Worm (Caenorhabditis elegans) whole organism, late embryonic: ENCODE results near the gene B0334.13.

ENCODE experiments used
- C08G9.2 ChIP-seq: sonication (generic microtip); optimal IDR thresholded peaks from 2 replicates; lab custom pipeline; 2016; ENCODE audit warnings: mild to moderate bottlenecking, missing genetic modification characterization, moderate library complexity, missing compliant biosample characterization
- C38D4.7 ChIP-seq: fragments of 200-800 bp; sonication (Bioruptor generic); optimal IDR thresholded peaks from 2 replicates; lab custom pipeline; 2018; ENCODE audit warnings: mild to moderate bottlenecking, missing genetic modification characterization, moderate library complexity, missing compliant biosample characterization
- F13H6.1 ChIP-seq: sonication (generic microtip); optimal IDR thresholded peaks from 2 replicates; lab custom pipeline; 2016; ENCODE audit warnings: missing genetic modification characterization, missing compliant biosample characterization
- K02D7.2 ChIP-seq: sonication (generic microtip); optimal IDR thresholded peaks from 2 replicates; lab custom pipeline; 2017; ENCODE audit warnings: mild to moderate bottlenecking, missing genetic modification characterization, missing compliant biosample characterization
- T23F11.4 ChIP-seq: fragments of 200-800 bp; sonication (Bioruptor generic); optimal IDR thresholded peaks from 2 replicates; lab custom pipeline; 2018; ENCODE audit warnings: mild to moderate bottlenecking, missing genetic modification characterization, missing compliant biosample characterization
- ahr-1 ChIP-seq: sonication (generic microtip); optimal IDR thresholded peaks from 2 replicates; lab custom pipeline; 2016; ENCODE audit warnings: missing genetic modification characterization, missing compliant biosample characterization
- ceh-18 ChIP-seq: sonication (generic microtip); optimal IDR thresholded peaks from 2 replicates; lab custom pipeline; 2016; ENCODE audit warnings: missing genetic modification characterization, missing compliant biosample characterization
- ceh-2 ChIP-seq: sonication (generic microtip); optimal IDR thresholded peaks from 2 replicates; lab custom pipeline; 2016; ENCODE audit warnings: missing genotype, missing genetic modification characterization, missing compliant biosample characterization
- ceh-24 ChIP-seq: sonication (generic microtip); optimal IDR thresholded peaks from 2 replicates; lab custom pipeline; 2016; ENCODE audit warnings: mild to moderate bottlenecking, missing genetic modification characterization, missing compliant biosample characterization
- ceh-31 ChIP-seq: sonication (generic microtip); optimal IDR thresholded peaks from 2 replicates; lab custom pipeline; 2016; ENCODE audit warnings: missing genetic modification characterization, missing compliant biosample characterization
- ceh-48 ChIP-seq: sonication (generic microtip); optimal IDR thresholded peaks from 2 replicates; lab custom pipeline; 2016; ENCODE audit warnings: missing genetic modification characterization, inconsistent platforms, missing compliant biosample characterization
- ceh-6 ChIP-seq: fragments of 200-800 bp; sonication (Bioruptor generic); optimal IDR thresholded peaks from 2 replicates; lab custom pipeline; 2018; ENCODE audit warnings: mild to moderate bottlenecking, missing genetic modification characterization, missing compliant biosample characterization
- ceh-9 ChIP-seq: sonication (generic microtip); optimal IDR thresholded peaks from 2 replicates; lab custom pipeline; 2016; ENCODE audit warnings: mild to moderate bottlenecking, missing genetic modification characterization, inconsistent platforms, missing compliant biosample characterization
- che-1 ChIP-seq: sonication (generic microtip); optimal IDR thresholded peaks from 2 replicates; lab custom pipeline; 2016; ENCODE audit warnings: mild to moderate bottlenecking, missing genetic modification characterization, missing compliant biosample characterization
- dmd-4 ChIP-seq: sonication (generic microtip); optimal IDR thresholded peaks from 2 replicates; lab custom pipeline; 2016; ENCODE audit warnings: borderline replicate concordance, missing genetic modification characterization, missing compliant biosample characterization
- dve-1 ChIP-seq: sonication (generic microtip); optimal IDR thresholded peaks from 2 replicates; lab custom pipeline; 2017; ENCODE audit warnings: antibody characterized with exemption, mild to moderate bottlenecking, missing genetic modification characterization, missing compliant biosample characterization
- elt-2 ChIP-seq: sonication (generic microtip); optimal IDR thresholded peaks from 2 replicates; lab custom pipeline; 2016; ENCODE audit warnings: missing genetic modification reagents, missing genetic modification characterization, missing compliant biosample characterization
- eyg-1 ChIP-seq: sonication (generic microtip); optimal IDR thresholded peaks from 2 replicates; lab custom pipeline; 2016; ENCODE audit warnings: missing genotype, missing genetic modification characterization, missing compliant biosample characterization
- hlh-30 ChIP-seq: sonication (generic microtip); optimal IDR thresholded peaks from 2 replicates; lab custom pipeline; 2017; ENCODE audit warnings: antibody characterized with exemption, missing genetic modification characterization, missing compliant biosample characterization; ENCODE audit not compliant: insufficient read depth
- hlh-8 ChIP-seq: sonication (generic microtip); optimal IDR thresholded peaks from 2 replicates; lab custom pipeline; 2016; ENCODE audit warnings: missing genotype, missing genetic modification characterization, missing compliant biosample characterization
- madf-2 ChIP-seq: sonication (generic microtip); optimal IDR thresholded peaks from 2 replicates; lab custom pipeline; 2017; ENCODE audit warnings: missing genetic modification characterization, missing compliant biosample characterization
- nfya-1 ChIP-seq: sonication (generic microtip); optimal IDR thresholded peaks from 2 replicates; lab custom pipeline; 2017; ENCODE audit warnings: missing genetic modification characterization, mild to moderate bottlenecking, missing compliant biosample characterization, antibody characterized with exemption, moderate library complexity
- nhr-11 ChIP-seq: fragments of 150-350 bp; optimal IDR thresholded peaks from 2 replicates; lab custom pipeline; 2014; ENCODE audit warnings: missing biosample characterization, missing genetic modification characterization
- npax-4 ChIP-seq: sonication (generic microtip); optimal IDR thresholded peaks from 2 replicates; lab custom pipeline; 2016; ENCODE audit warnings: missing genetic modification characterization, missing compliant biosample characterization
- odd-2 ChIP-seq: sonication (generic microtip); optimal IDR thresholded peaks from 2 replicates; lab custom pipeline; 2017; ENCODE audit warnings: antibody characterized with exemption, mild to moderate bottlenecking, missing genetic modification characterization, missing compliant biosample characterization
- pag-3 ChIP-seq: sonication (generic microtip); optimal IDR thresholded peaks from 2 replicates; lab custom pipeline; 2016; ENCODE audit warnings: missing compliant biosample characterization, missing genetic modification characterization, borderline replicate concordance
- pat-9 ChIP-seq: fragments of 200-800 bp; sonication (Bioruptor generic); optimal IDR thresholded peaks from 2 replicates; lab custom pipeline; 2018; ENCODE audit warnings: mild to moderate bottlenecking, missing genetic modification characterization, moderate library complexity, missing compliant biosample characterization
- pax-1 ChIP-seq: fragments of 150-350 bp; optimal IDR thresholded peaks from 2 replicates; lab custom pipeline; 2014; ENCODE audit warnings: missing biosample characterization, missing genetic modification characterization
- pha-2 ChIP-seq: sonication (generic microtip); optimal IDR thresholded peaks from 2 replicates; lab custom pipeline; 2017; ENCODE audit warnings: mild to moderate bottlenecking, missing genetic modification characterization, missing compliant biosample characterization
- pqm-1 ChIP-seq: sonication (generic microtip); optimal IDR thresholded peaks from 2 replicates; lab custom pipeline; 2016; ENCODE audit warnings: missing genetic modification characterization, missing compliant biosample characterization
- pros-1 ChIP-seq: fragments of 150-350 bp; optimal IDR thresholded peaks from 2 replicates; lab custom pipeline; 2014; ENCODE audit warnings: missing biosample characterization, missing genetic modification reagents, missing genetic modification characterization
- ref-2 ChIP-seq: sonication (generic microtip); optimal IDR thresholded peaks from 2 replicates; lab custom pipeline; 2016; ENCODE audit warnings: missing genetic modification characterization, missing compliant biosample characterization
- sdc-2 ChIP-seq: sonication (generic microtip); optimal IDR thresholded peaks from 2 replicates; lab custom pipeline; 2016; ENCODE audit warnings: missing genotype, missing genetic modification characterization, missing compliant biosample characterization
- sox-2 ChIP-seq: fragments of 200-800 bp; sonication (Bioruptor generic); IDR thresholded peaks from 2 replicates; pipeline ENCODE4 v1.3.6; 2022; ENCODE audit warnings: missing genetic modification reagents, missing genetic modification characterization, missing compliant biosample characterization
- tbx-2 ChIP-seq: sonication (generic microtip); optimal IDR thresholded peaks from 2 replicates; lab custom pipeline; 2016; ENCODE audit warnings: missing genetic modification characterization, missing compliant biosample characterization
- unc-55 ChIP-seq: sonication (generic microtip); optimal IDR thresholded peaks from 2 replicates; lab custom pipeline; 2017; ENCODE audit warnings: missing biosample characterization, missing genetic modification reagents, missing genetic modification characterization
- unc-86 ChIP-seq: sonication (generic microtip); optimal IDR thresholded peaks from 2 replicates; lab custom pipeline; 2016; ENCODE audit warnings: missing genetic modification characterization, missing compliant biosample characterization
- ztf-16 ChIP-seq: sonication (generic microtip); optimal IDR thresholded peaks from 2 replicates; lab custom pipeline; 2017; ENCODE audit warnings: missing genetic modification characterization, missing compliant biosample characterization

The B0334.13 gene

ce11 chrII:11463899-11464298 lies 24.2 kb upstream of the B0334.13 start:
- TF ChIP-seq ceh-31 (peak; percentile 9), elt-2 (tag; lab: Kevin White, UChicago) (peak; percentile 8), unc-86 (tag; lab: Kevin White, UChicago) (no peak)

- TF ChIP-seq unc-55 = peak; percentile 55
- peak; percentile 61 for TF ChIP-seq tbx-2 (tag; lab: Kevin White, UChicago)
- peak; percentile 51 for TF ChIP-seq hlh-30 (tag; lab: Kevin White, UChicago)
- TF ChIP-seq eyg-1 = no peak
- TF ChIP-seq ref-2 = peak; percentile 43
- peak; percentile 67 for TF ChIP-seq nfya-1 (tag; lab: Kevin White, UChicago)
- TF ChIP-seq C08G9.2 (tag; lab: Kevin White, UChicago) = no peak
- TF ChIP-seq ceh-9 = no peak
- TF ChIP-seq npax-4 = no peak
Measured at ce11 chrII:11464427-11464944, 23.6 kb upstream of the B0334.13 start, which contains the start of the genes aars-1 and rga-1. TSS of gene aars-1 (minus strand) at chrII:11464497. TSS of gene rga-1 (plus strand) at chrII:11464894.

DNA sequence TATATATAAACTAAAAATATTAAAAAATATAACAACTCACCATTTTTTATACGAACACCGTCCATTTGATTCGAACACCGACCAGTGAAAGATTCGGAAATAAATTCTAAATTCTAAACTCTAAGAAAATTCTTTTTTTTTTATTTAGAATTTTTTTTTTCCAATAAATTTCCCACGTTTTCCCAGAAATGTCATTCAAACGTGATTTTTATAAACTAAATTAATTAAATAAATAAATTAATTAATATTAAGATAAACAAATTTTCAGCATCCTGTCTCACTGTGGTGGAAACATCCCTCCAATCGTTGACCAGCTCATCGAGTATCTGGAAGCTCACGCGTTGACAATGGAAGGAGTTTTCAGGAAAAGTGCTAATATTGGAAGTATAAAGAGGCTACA lies 20.6 kb upstream of the B0334.13 start, which contains the start of gene klp-17:
Gene klp-17, minus strand, starts transcription at position 101 of the 400 bp plus-strand sequence.
- TF ChIP-seq sdc-2 (tag; lab: Kevin White, UChicago) = no peak
- TF ChIP-seq elt-2 (tag; lab: Kevin White, UChicago) = no peak
- no peak for TF ChIP-seq ceh-6 (GFP tag; lab: Kevin White, UChicago)
- TF ChIP-seq pros-1 (tag; lab: Kevin White, UChicago) = no peak
- no peak for TF ChIP-seq ceh-24 (tag; lab: Kevin White, UChicago)
- TF ChIP-seq ceh-31 = no peak
- no peak for TF ChIP-seq ceh-18 (tag; lab: Kevin White, UChicago)
- no peak for TF ChIP-seq unc-55

DNA sequence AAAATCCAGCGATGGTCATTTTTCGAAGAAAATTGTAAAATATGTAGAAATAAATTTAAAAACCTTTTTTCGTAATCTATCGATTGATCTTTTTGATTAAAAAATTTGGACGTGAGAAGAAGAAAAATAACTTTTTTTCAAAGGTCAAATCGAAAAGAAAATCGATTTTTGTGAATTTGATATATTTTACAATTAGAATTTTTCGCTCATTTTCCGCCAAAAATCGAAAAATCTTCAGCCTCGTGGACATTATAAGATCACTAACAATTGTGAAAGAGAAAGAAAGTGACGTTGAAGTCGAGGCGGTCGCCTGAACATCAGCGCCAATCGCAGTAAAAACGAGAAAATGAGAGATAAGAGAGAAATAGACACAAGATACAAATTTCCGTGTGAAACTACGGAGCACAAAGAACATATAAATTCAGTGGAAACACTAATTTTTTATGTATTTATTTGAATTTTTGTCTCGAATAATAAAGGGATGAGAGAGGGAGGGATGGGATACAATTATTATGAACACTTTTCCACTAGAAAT lies 18.5 kb upstream of the B0334.13 start, which contains the start of gene cisd-1:
Gene cisd-1, minus strand, starts transcription at position 51 of the 535 bp plus-strand sequence.
- TF ChIP-seq ztf-16 (tag; lab: Kevin White, UChicago) = no peak

- TF ChIP-seq pag-3 (tag; lab: Kevin White, UChicago) = no peak
- no peak for TF ChIP-seq K02D7.2
- no peak for TF ChIP-seq hlh-8 (tag; lab: Kevin White, UChicago)
- TF ChIP-seq ceh-2 (tag; lab: Kevin White, UChicago) = no peak
- TF ChIP-seq pat-9 (tag; lab: Kevin White, UChicago) = no peak
- no peak for TF ChIP-seq sox-2
- TF ChIP-seq pax-1 (tag; lab: Kevin White, UChicago) = no peak
- TF ChIP-seq, all 69 proteins: peak for 0
Measured at ce11 chrII:11471916-11472315, 16.2 kb upstream of the B0334.13 start, which contains the start of gene mfn-1. TSS of gene mfn-1 (minus strand) at chrII:11472016.

- TF ChIP-seq odd-2 (tag; lab: Kevin White, UChicago) (no peak), elt-2 (tag; lab: Kevin White, UChicago) (peak; percentile 75), che-1 (no peak), hlh-30 (tag; lab: Kevin White, UChicago) (no peak), sox-2 (no peak)
Measured at ce11 chrII:11472542-11472941, 15.6 kb upstream of the B0334.13 start.

DNA sequence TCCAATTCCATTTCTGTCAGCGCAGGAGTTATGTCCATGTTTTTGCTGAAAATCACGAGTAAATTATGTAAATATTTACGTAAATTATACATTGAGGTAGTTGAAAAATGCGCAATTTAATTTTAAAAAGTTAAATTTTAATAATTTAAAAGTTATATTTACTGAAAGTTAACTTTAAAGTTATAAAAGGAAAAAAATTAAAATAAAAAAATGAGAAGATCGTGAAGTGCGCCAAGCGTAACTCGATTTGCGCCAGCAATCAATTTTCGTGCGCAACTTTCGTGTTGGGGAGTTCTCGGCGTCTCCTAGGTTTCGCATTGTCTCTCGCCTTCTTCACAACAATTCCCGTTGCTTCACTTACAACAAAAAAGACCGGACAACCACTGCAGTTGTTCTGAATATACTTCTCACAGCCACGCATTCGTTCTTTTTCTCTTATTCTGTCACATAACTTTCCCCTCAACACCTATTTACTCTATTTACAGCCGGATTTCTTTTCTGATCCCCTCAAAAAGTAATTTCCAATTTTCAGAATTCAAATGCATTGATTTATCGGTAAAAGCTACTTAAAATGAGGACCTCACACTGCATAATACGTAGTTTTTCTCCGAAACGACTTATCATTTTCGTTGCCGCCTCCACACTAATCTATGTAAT lies 14.4 kb upstream of the B0334.13 start, which contains the start of the genes metl-1 and W02B12.11:
Gene metl-1, minus strand, starts transcription at position 51 of the 657 bp plus-strand sequence.
Gene W02B12.11, plus strand, starts transcription at position 337 of the 657 bp plus-strand sequence.
- no peak for TF ChIP-seq nhr-11 (tag; lab: Kevin White, UChicago)
- peak; percentile 31 for TF ChIP-seq pqm-1
- TF ChIP-seq T23F11.4 (GFP tag; lab: Kevin White, UChicago) = no peak
- no peak for TF ChIP-seq C08G9.2 (tag; lab: Kevin White, UChicago)
- TF ChIP-seq ceh-18 (tag; lab: Kevin White, UChicago) = peak; percentile 19
- TF ChIP-seq pat-9 (tag; lab: Kevin White, UChicago) = peak; percentile 50
- TF ChIP-seq ahr-1 (tag; lab: Kevin White, UChicago) = no peak
- TF ChIP-seq dmd-4 = no peak
- TF ChIP-seq madf-2 (tag; lab: Kevin White, UChicago) = peak; percentile 63
- peak; percentile 31 for TF ChIP-seq pha-2 (tag; lab: Kevin White, UChicago)
- TF ChIP-seq dve-1 = no peak
- peak; percentile 43 for TF ChIP-seq ceh-31
- TF ChIP-seq F13H6.1 (tag; lab: Kevin White, UChicago) = no peak
- TF ChIP-seq C38D4.7 (GFP tag; lab: Kevin White, UChicago) = no peak
- TF ChIP-seq ceh-48 (tag; lab: Kevin White, UChicago) = peak; percentile 14
- no peak for TF ChIP-seq K02D7.2
